Fruit fly (Drosophila melanogaster): Measurements from ENCODE around the gene CG18641.

CG18641 gene

DNA sequence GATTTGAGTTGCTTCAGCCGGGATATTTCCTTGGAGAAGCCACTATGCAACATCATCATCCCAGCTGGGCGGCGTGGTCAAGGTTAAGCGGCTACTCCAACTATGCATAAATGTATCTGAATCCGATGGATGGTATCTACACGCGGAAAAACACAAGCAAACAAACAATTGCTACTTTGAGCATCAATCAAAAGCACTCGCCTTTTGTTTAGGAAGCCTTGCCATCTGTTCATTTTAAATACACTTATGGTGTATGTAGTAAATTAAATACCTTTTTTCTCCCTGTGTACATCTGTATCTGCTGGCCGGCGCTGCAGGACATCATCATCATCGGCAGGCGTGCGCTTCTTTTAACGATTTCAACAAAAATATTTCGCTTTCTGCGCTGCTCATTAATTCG is 21.1 kb upstream of the CG18641 start:
- no peak for TF ChIP-seq usp (GFP tag; optimal IDR thresholded peaks at IDR 0.05)
- no peak for TF ChIP-seq EcR (GFP tag; optimal IDR thresholded peaks at IDR 0.05)
- TF ChIP-seq psq (optimal IDR thresholded peaks at IDR 0.05): no peak

DNA sequence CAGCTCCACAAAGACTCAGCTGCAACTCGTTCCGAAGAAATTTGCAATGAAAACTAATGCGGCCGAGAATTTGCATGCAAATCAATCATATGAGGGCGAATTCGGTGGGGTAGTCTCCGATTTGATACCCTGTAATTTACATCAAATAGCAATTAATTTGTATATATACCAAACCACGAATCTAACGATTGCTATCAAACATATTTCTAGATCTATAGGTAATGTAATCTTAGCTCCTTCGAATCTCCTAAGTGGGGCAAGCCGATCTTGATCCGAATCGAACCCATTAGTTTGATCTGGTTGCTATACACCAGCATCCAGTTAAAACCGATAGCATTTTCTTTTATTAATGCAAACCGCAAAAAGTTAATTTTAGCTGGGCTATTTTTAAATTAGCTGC is 19.1 kb upstream of the CG18641 start:
- TF ChIP-seq Dll (optimal IDR thresholded peaks at IDR 0.05): no peak

DNA sequence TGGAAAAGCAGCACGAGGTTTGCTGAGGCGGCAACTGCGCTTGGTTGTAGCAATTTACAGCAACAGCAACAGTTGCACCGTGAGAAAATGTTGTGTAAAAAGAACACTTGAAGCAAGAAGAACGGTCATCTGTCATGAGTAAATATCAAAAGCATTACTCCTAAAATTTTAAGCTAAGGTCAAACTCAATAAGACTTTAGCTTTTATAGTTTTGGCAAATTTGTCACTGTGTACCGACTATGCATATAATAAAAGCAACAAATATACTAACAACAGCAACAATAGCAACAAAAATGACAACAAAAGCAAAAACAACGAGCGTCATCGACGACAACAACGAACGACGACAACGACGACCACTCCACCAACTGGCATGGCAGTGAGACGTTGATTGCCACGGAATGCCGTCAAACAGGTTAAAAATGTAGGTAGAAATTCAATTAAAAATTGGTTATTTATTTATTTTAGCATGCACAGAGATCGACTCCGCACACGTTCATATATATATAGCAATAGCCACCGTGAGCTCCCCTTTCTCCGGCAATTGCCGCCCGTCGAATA is 18.5 kb upstream of the CG18641 start:
- no peak for TF ChIP-seq pan (optimal IDR thresholded peaks at IDR 0.05)
- TF ChIP-seq EcR (GFP tag; optimal IDR thresholded peaks at IDR 0.05): no peak
- no peak for TF ChIP-seq CG8478 (optimal IDR thresholded peaks at IDR 0.05)

DNA sequence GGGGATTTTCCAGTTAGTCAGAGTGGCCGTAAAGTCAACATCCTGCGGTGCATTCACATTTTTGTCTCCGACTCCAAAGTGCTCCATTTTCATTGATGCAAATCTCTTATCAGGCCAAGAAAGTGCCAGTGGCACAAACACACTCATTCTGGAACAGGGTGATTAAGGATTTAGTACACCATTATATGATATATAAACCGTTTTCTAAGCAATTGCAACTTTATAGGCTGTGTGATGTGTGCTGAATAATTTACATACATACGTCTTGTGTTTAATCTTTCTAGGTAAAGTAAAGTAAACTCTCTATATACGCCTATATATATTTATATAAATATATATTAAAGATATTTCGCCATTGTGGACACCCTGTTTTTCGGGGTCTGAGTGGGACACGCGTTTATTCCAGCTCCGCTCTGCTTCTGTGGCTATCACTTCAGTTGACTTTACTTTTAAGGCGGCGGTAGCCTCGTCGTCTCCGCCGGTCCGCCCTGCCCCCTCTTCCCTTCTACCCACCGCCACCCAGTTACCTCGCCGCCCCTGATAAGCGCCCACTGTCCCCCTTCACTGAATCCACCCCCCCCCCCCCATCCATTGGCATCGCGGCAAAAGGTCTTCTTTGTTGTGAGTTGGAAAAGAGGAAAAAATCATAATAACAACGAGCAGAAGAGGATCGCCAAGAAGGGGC is 17.8 kb upstream of the CG18641 start:
- TF ChIP-seq psq (optimal IDR thresholded peaks at IDR 0.05) (no peak), EcR (GFP tag; optimal IDR thresholded peaks at IDR 0.05) (no peak), usp (GFP tag; optimal IDR thresholded peaks at IDR 0.05) (no peak), CG8478 (optimal IDR thresholded peaks at IDR 0.05) (no peak), Dll (optimal IDR thresholded peaks at IDR 0.05) (no peak), pan (optimal IDR thresholded peaks at IDR 0.05) (no peak)

DNA sequence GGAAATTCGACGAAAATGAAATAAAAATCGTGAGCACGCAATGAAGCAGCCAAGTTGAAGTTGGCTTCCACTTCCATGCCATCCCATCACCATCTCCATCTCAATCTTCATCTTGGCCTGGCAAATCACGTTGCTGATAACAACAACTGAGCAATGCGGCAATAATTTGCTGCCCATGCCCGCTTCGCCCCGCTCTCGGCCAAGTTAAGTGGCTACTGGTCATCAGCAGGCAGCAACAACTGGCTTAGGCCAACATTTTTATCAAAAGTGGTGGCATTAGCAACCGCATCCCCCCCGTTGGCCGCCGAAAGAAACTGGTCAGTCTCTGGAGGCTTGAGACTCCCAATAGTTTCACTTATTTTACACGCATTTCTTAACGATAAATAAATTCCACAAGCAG is 15.1 kb upstream of the CG18641 start:
- no peak for TF ChIP-seq pan (optimal IDR thresholded peaks at IDR 0.05)

DNA sequence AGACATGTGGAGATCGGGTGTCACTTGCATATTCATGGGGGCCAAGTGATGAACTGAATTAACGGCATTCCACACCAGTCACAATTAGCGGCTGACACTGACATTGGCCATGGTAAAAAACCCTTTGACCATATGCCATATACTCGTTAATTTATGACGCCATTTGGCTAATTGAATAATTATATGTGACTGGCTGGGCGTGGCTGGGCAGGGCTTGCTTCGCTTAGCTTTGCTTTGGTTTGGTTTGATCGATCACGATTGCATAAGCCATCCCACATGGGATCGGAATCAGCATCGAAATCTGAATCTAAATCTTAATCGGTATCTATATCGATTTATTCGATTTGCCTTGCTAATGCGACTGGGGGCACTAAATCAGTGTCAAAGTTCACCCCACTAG is 14.5 kb upstream of the CG18641 start:
- TF ChIP-seq EcR (GFP tag; optimal IDR thresholded peaks at IDR 0.05): no peak
- no peak for TF ChIP-seq pan (optimal IDR thresholded peaks at IDR 0.05)
- no peak for TF ChIP-seq Dll (optimal IDR thresholded peaks at IDR 0.05)
- no peak for TF ChIP-seq psq (optimal IDR thresholded peaks at IDR 0.05)
- no peak for TF ChIP-seq CG8478 (optimal IDR thresholded peaks at IDR 0.05)
- TF ChIP-seq usp (GFP tag; optimal IDR thresholded peaks at IDR 0.05): no peak

DNA sequence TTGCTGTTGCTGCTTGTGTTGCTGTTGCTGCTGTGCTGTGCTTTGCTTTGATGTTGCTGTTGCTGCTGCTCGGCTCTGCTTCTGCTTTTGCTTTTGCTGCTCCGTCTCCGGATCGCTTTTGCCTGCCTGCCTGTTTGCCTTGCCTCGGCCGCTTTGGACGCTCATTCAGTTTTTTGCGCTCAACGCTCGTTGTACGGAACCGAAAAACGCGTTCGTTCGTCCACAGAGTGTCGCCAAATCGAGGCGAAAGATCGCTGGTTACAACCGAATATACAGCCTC is 13.0 kb upstream of the CG18641 start, which contains the start of gene dpp:
Gene dpp, plus strand, starts transcription at position 164 of the 280 bp plus-strand sequence.
- TF ChIP-seq psq (optimal IDR thresholded peaks at IDR 0.05) (no peak), Dll (optimal IDR thresholded peaks at IDR 0.05) (no peak), EcR (GFP tag; optimal IDR thresholded peaks at IDR 0.05) (no peak), pan (optimal IDR thresholded peaks at IDR 0.05) (no peak), CG8478 (optimal IDR thresholded peaks at IDR 0.05) (no peak), usp (GFP tag; optimal IDR thresholded peaks at IDR 0.05) (no peak)

DNA sequence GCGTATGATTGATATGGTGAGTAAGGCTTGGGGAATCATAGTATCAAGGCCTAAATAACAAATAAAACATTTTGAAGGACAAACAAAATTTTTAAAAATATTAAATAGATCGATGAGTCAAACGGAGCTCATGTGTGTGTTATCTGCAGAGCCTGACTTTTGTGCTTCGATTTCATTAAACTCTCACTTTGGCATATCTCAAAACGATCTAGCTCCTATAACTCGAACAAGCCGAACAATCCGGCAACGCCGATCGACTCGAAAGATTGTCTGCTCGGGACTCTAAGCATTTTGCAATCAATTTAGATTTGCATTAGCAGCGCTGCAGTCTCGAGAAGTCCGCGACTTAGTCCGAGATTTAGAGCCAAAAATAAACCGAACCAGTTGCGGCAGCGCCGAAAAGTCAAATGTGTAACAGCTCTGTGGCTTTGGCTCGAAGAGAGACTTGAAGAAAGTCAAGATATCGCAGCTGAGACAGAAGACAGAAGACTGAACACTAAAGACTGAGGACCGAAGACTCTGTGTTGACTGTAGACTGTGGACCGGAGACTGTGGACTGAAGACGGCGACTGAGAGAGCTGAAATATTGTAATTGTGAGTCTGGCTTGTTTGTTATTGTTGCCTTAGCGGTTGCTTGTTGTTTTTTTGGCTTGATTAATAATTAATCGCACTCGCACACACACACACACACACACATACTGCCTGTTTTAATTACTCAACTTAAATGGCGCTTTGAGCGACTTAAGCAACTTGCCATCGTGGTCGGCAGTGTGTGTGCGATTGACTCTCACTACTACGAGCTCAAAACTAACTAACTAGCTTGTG is 12.5 kb upstream of the CG18641 start:
- no peak for TF ChIP-seq Dll (optimal IDR thresholded peaks at IDR 0.05)
- TF ChIP-seq CG8478 (optimal IDR thresholded peaks at IDR 0.05): no peak
- no peak for TF ChIP-seq pan (optimal IDR thresholded peaks at IDR 0.05)
- TF ChIP-seq EcR (GFP tag; optimal IDR thresholded peaks at IDR 0.05): no peak

DNA sequence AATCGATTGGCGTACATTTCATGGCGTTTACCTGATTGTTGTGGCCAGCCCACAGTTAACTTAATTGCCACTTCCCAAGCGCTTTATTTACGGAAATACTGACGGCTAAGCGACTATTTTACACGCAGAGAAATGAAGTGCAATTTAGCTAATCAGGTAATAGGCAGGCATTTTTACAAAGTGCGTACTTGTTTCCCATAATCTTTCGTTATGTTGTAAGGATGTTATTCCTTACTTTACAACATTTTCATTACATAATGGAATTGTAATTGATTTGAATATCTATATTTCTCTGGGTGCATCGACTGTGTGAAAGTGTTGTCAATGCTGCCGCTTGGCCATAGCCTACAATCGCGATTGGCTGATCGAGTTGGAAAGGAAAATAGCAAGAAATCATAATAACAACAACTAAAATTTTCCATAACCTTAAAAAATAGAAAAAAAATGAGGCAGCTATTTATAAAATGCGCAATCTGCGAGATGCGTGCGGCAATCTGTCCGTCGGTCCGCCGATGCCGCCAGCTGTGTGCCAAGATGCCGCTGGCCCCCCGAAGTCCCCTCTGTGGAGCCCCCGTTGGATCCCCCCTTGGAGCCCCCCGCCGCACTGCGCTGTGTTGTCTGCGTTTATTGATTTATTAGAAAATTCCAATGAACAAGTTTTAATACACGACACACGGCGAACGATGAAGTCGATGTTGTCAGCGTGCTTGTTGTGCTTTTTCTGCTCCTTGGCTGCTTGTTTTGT is 11.5 kb upstream of the CG18641 start:
- no peak for TF ChIP-seq EcR (GFP tag; optimal IDR thresholded peaks at IDR 0.05)
- TF ChIP-seq usp (GFP tag; optimal IDR thresholded peaks at IDR 0.05): no peak
- no peak for TF ChIP-seq psq (optimal IDR thresholded peaks at IDR 0.05)
- no peak for TF ChIP-seq CG8478 (optimal IDR thresholded peaks at IDR 0.05)
- no peak for TF ChIP-seq Dll (optimal IDR thresholded peaks at IDR 0.05)

DNA sequence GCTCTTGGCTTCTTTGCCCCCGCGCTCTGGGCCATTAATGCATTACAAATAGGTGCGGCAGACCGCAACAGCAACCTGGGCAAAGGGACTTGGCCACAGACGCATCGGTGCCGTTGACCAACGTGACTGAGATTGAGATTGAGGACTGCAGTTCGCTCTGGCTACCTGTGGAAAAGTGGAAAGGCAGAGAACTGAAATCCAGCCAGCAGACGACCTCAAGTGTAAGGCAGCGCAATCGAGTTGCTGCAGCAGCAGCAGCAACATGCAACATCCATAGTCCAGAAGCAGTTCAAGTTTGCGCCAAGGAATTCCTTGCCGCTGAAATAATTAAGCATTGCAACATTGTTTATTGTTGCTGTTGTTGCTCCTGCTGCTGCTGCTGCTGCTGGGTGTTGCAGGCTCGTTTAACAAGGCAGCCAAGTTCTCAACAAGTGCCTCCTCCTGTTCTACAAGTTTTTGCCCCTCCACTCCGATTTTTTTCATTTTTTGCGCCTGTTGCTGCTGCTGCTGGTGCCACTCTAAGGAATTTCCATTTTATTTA is 10.6 kb upstream of the CG18641 start:
- TF ChIP-seq CG8478 (optimal IDR thresholded peaks at IDR 0.05) (no peak), Dll (optimal IDR thresholded peaks at IDR 0.05) (no peak), pan (optimal IDR thresholded peaks at IDR 0.05) (no peak), psq (optimal IDR thresholded peaks at IDR 0.05) (no peak)

DNA sequence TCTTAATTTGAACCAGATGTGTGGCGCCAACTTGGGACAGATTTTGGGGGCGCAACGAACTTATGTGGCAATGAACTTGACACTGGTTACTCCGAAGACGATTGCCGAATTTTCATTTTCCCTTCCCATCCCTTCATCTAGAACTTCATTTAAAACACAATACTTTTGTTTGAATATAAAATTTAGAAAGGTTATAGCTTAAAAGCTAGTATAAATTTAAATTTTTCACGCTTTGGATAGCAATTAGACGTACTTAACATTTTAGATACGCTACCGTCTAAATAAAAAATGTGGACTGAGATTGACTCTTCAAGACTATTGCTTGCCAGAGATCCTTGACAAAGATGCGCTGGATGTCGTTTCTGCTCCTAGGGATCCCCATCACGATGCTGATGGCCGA is 9.4 kb upstream of the CG18641 start, which contains the start of gene CG44139:
Gene CG44139, plus strand, starts transcription at position 301 of the 400 bp plus-strand sequence.
- no peak for TF ChIP-seq CG8478 (optimal IDR thresholded peaks at IDR 0.05)
- no peak for TF ChIP-seq Dll (optimal IDR thresholded peaks at IDR 0.05)
- no peak for TF ChIP-seq pan (optimal IDR thresholded peaks at IDR 0.05)
- TF ChIP-seq usp (GFP tag; optimal IDR thresholded peaks at IDR 0.05): no peak
- no peak for TF ChIP-seq EcR (GFP tag; optimal IDR thresholded peaks at IDR 0.05)
- TF ChIP-seq psq (optimal IDR thresholded peaks at IDR 0.05): no peak

DNA sequence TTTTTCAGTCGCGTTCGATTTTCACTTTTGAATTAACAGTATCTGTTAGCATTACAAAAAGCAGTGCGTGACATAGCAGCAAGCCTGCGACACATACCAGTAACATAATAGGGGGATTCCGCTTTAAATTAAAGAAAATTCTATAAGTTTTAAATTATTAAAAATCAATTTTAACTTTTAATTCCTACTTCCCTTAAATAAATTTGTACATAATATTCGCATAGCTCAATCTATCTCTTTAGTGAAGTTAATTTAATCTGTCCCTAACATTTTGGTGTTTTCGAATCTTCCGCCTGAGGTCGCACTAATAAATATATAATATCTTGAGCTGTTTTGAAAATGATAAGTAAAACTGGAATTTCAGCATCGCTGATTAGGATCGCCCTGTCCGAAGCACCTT is 5.4 kb upstream of the CG18641 start, which contains the start of gene CG9886:
Gene CG9886, plus strand, starts transcription at position 341 of the 400 bp plus-strand sequence.
- TF ChIP-seq CG8478 (optimal IDR thresholded peaks at IDR 0.05): no peak
- TF ChIP-seq psq (optimal IDR thresholded peaks at IDR 0.05): no peak
- no peak for TF ChIP-seq Dll (optimal IDR thresholded peaks at IDR 0.05)
- no peak for TF ChIP-seq pan (optimal IDR thresholded peaks at IDR 0.05)
- no peak for TF ChIP-seq usp (GFP tag; optimal IDR thresholded peaks at IDR 0.05)
- no peak for TF ChIP-seq EcR (GFP tag; optimal IDR thresholded peaks at IDR 0.05)
